Worm (Caenorhabditis elegans) whole organism, late embryonic: Measurements from ENCODE around the gene clec-242.

Experiments
- C08G9.2 ChIP-seq: sonication (generic microtip); optimal IDR thresholded peaks from 2 replicates; lab custom pipeline; 2016; ENCODE audit warnings: mild to moderate bottlenecking, missing genetic modification characterization, moderate library complexity, missing compliant biosample characterization
- C38D4.7 ChIP-seq: fragments of 200-800 bp; sonication (Bioruptor generic); optimal IDR thresholded peaks from 2 replicates; lab custom pipeline; 2018; ENCODE audit warnings: mild to moderate bottlenecking, missing genetic modification characterization, moderate library complexity, missing compliant biosample characterization
- F13H6.1 ChIP-seq: sonication (generic microtip); optimal IDR thresholded peaks from 2 replicates; lab custom pipeline; 2016; ENCODE audit warnings: missing genetic modification characterization, missing compliant biosample characterization
- K09A11.1 ChIP-seq: sonication (generic microtip); optimal IDR thresholded peaks from 2 replicates; lab custom pipeline; 2017; ENCODE audit warnings: antibody characterized with exemption, mild to moderate bottlenecking, missing genetic modification characterization, missing compliant biosample characterization; ENCODE audit not compliant: insufficient read depth
- Y22D7AL.16 ChIP-seq: sonication (generic microtip); optimal IDR thresholded peaks from 2 replicates; lab custom pipeline; 2016; ENCODE audit warnings: missing genetic modification characterization, missing compliant biosample characterization
- ahr-1 ChIP-seq: sonication (generic microtip); optimal IDR thresholded peaks from 2 replicates; lab custom pipeline; 2016; ENCODE audit warnings: missing genetic modification characterization, missing compliant biosample characterization
- ceh-18 ChIP-seq: sonication (generic microtip); optimal IDR thresholded peaks from 2 replicates; lab custom pipeline; 2016; ENCODE audit warnings: missing genetic modification characterization, missing compliant biosample characterization
- ceh-22 ChIP-seq: sonication (generic microtip); optimal IDR thresholded peaks from 2 replicates; lab custom pipeline; 2017; ENCODE audit warnings: missing biosample characterization, missing genetic modification characterization
- ceh-34 ChIP-seq: sonication (generic microtip); optimal IDR thresholded peaks from 2 replicates; lab custom pipeline; 2016; ENCODE audit warnings: mild to moderate bottlenecking, missing genetic modification characterization, missing compliant biosample characterization
- ceh-45 ChIP-seq: fragments of 200-800 bp; sonication (Bioruptor generic); IDR thresholded peaks from 2 replicates; pipeline ENCODE4 v1.3.6; 2022; ENCODE audit warnings: missing genetic modification reagents, missing genetic modification characterization, missing compliant biosample characterization
- ceh-6 ChIP-seq: fragments of 200-800 bp; sonication (Bioruptor generic); optimal IDR thresholded peaks from 2 replicates; lab custom pipeline; 2018; ENCODE audit warnings: mild to moderate bottlenecking, missing genetic modification characterization, missing compliant biosample characterization
- ceh-9 ChIP-seq: sonication (generic microtip); optimal IDR thresholded peaks from 2 replicates; lab custom pipeline; 2016; ENCODE audit warnings: mild to moderate bottlenecking, missing genetic modification characterization, inconsistent platforms, missing compliant biosample characterization
- dmd-4 ChIP-seq: sonication (generic microtip); optimal IDR thresholded peaks from 2 replicates; lab custom pipeline; 2016; ENCODE audit warnings: borderline replicate concordance, missing genetic modification characterization, missing compliant biosample characterization
- dve-1 ChIP-seq: sonication (generic microtip); optimal IDR thresholded peaks from 2 replicates; lab custom pipeline; 2017; ENCODE audit warnings: antibody characterized with exemption, mild to moderate bottlenecking, missing genetic modification characterization, missing compliant biosample characterization
- elt-4 ChIP-seq: sonication (generic microtip); optimal IDR thresholded peaks from 2 replicates; lab custom pipeline; 2016; ENCODE audit warnings: missing genetic modification characterization, missing compliant biosample characterization
- ets-4 ChIP-seq: sonication (generic microtip); optimal IDR thresholded peaks from 2 replicates; lab custom pipeline; 2016; ENCODE audit warnings: missing genetic modification characterization, missing compliant biosample characterization
- eyg-1 ChIP-seq: sonication (generic microtip); optimal IDR thresholded peaks from 2 replicates; lab custom pipeline; 2016; ENCODE audit warnings: missing genotype, missing genetic modification characterization, missing compliant biosample characterization
- fax-1 ChIP-seq: sonication (generic microtip); optimal IDR thresholded peaks from 2 replicates; lab custom pipeline; 2016; ENCODE audit warnings: missing genotype, missing genetic modification characterization, missing compliant biosample characterization
- fkh-10 ChIP-seq: fragments of 150-350 bp; optimal IDR thresholded peaks from 2 replicates; lab custom pipeline; 2014; ENCODE audit warnings: missing biosample characterization, missing genetic modification reagents, missing genetic modification characterization
- hlh-15 ChIP-seq: sonication (generic microtip); optimal IDR thresholded peaks from 2 replicates; lab custom pipeline; 2016; ENCODE audit warnings: missing genetic modification characterization, missing compliant biosample characterization
- hlh-30 ChIP-seq: sonication (generic microtip); optimal IDR thresholded peaks from 2 replicates; lab custom pipeline; 2017; ENCODE audit warnings: antibody characterized with exemption, missing genetic modification characterization, missing compliant biosample characterization; ENCODE audit not compliant: insufficient read depth
- hlh-8 ChIP-seq: sonication (generic microtip); optimal IDR thresholded peaks from 2 replicates; lab custom pipeline; 2016; ENCODE audit warnings: missing genotype, missing genetic modification characterization, missing compliant biosample characterization
- lim-6 ChIP-seq: sonication (generic microtip); optimal IDR thresholded peaks from 2 replicates; lab custom pipeline; 2016; ENCODE audit warnings: missing genetic modification characterization, missing compliant biosample characterization
- lin-11 ChIP-seq: fragments of 200-800 bp; sonication (Bioruptor generic); optimal IDR thresholded peaks from 2 replicates; lab custom pipeline; 2018; ENCODE audit warnings: mild to moderate bottlenecking, missing genetic modification characterization, missing compliant biosample characterization
- madf-2 ChIP-seq: sonication (generic microtip); optimal IDR thresholded peaks from 2 replicates; lab custom pipeline; 2017; ENCODE audit warnings: missing genetic modification characterization, missing compliant biosample characterization
- nfya-1 ChIP-seq: sonication (generic microtip); optimal IDR thresholded peaks from 2 replicates; lab custom pipeline; 2017; ENCODE audit warnings: missing genetic modification characterization, mild to moderate bottlenecking, missing compliant biosample characterization, antibody characterized with exemption, moderate library complexity
- npax-4 ChIP-seq: sonication (generic microtip); optimal IDR thresholded peaks from 2 replicates; lab custom pipeline; 2016; ENCODE audit warnings: missing genetic modification characterization, missing compliant biosample characterization
- odd-2 ChIP-seq: sonication (generic microtip); optimal IDR thresholded peaks from 2 replicates; lab custom pipeline; 2017; ENCODE audit warnings: antibody characterized with exemption, mild to moderate bottlenecking, missing genetic modification characterization, missing compliant biosample characterization
- pag-3 ChIP-seq: sonication (generic microtip); optimal IDR thresholded peaks from 2 replicates; lab custom pipeline; 2016; ENCODE audit warnings: missing compliant biosample characterization, missing genetic modification characterization, borderline replicate concordance
- pax-1 ChIP-seq: fragments of 150-350 bp; optimal IDR thresholded peaks from 2 replicates; lab custom pipeline; 2014; ENCODE audit warnings: missing biosample characterization, missing genetic modification characterization
- pha-2 ChIP-seq: sonication (generic microtip); optimal IDR thresholded peaks from 2 replicates; lab custom pipeline; 2017; ENCODE audit warnings: mild to moderate bottlenecking, missing genetic modification characterization, missing compliant biosample characterization
- pha-4 ChIP-seq: fragments of 150-350 bp; optimal IDR thresholded peaks from 2 replicates; lab custom pipeline; 2018; ENCODE audit warnings: missing biosample characterization, missing genetic modification reagents, missing genetic modification characterization
- pqm-1 ChIP-seq: sonication (generic microtip); optimal IDR thresholded peaks from 2 replicates; lab custom pipeline; 2016; ENCODE audit warnings: missing genetic modification characterization, missing compliant biosample characterization
- pros-1 ChIP-seq: fragments of 150-350 bp; optimal IDR thresholded peaks from 2 replicates; lab custom pipeline; 2014; ENCODE audit warnings: missing biosample characterization, missing genetic modification reagents, missing genetic modification characterization
- ref-2 ChIP-seq: sonication (generic microtip); optimal IDR thresholded peaks from 2 replicates; lab custom pipeline; 2016; ENCODE audit warnings: missing genetic modification characterization, missing compliant biosample characterization
- sdc-2 ChIP-seq: sonication (generic microtip); optimal IDR thresholded peaks from 2 replicates; lab custom pipeline; 2016; ENCODE audit warnings: missing genotype, missing genetic modification characterization, missing compliant biosample characterization
- syd-9 ChIP-seq: sonication (generic microtip); optimal IDR thresholded peaks from 2 replicates; lab custom pipeline; 2016; ENCODE audit warnings: mild to moderate bottlenecking, missing genetic modification characterization, moderate library complexity, missing compliant biosample characterization
- ttx-3 ChIP-seq: sonication (generic microtip); optimal IDR thresholded peaks from 2 replicates; lab custom pipeline; 2016; ENCODE audit warnings: missing genetic modification reagents, missing genetic modification characterization, missing compliant biosample characterization
- unc-55 ChIP-seq: sonication (generic microtip); optimal IDR thresholded peaks from 2 replicates; lab custom pipeline; 2017; ENCODE audit warnings: missing biosample characterization, missing genetic modification reagents, missing genetic modification characterization
- unc-86 ChIP-seq: sonication (generic microtip); optimal IDR thresholded peaks from 2 replicates; lab custom pipeline; 2016; ENCODE audit warnings: missing genetic modification characterization, missing compliant biosample characterization
- ztf-16 ChIP-seq: sonication (generic microtip); optimal IDR thresholded peaks from 2 replicates; lab custom pipeline; 2017; ENCODE audit warnings: missing genetic modification characterization, missing compliant biosample characterization

The clec-242 gene

ce11 chrV:17220345-17220744 lies 25.0 kb downstream of the clec-242 start, which contains the start of gene srh-109:
srh-109 (minus strand) TSS chrV:17220445.
- no peak for TF ChIP-seq pros-1 (tag; lab: Kevin White, UChicago)
- TF ChIP-seq C08G9.2 (tag; lab: Kevin White, UChicago): no peak
- TF ChIP-seq fkh-10 (GFP tag; lab: Kevin White, UChicago): no peak
- no peak for TF ChIP-seq odd-2 (tag; lab: Kevin White, UChicago)
- TF ChIP-seq ttx-3 (tag; lab: Kevin White, UChicago): no peak
- TF ChIP-seq ahr-1 (tag; lab: Kevin White, UChicago): no peak
- no peak for TF ChIP-seq fax-1 (tag; lab: Kevin White, UChicago)
- no peak for TF ChIP-seq hlh-15 (tag; lab: Kevin White, UChicago)
- TF ChIP-seq unc-86 (tag; lab: Kevin White, UChicago): no peak
- TF ChIP-seq pax-1 (tag; lab: Kevin White, UChicago): no peak
- no peak for TF ChIP-seq eyg-1 (tag; lab: Kevin White, UChicago)
- no peak for TF ChIP-seq hlh-8
- no peak for TF ChIP-seq syd-9 (tag; lab: Kevin White, UChicago)
- TF ChIP-seq ztf-16 (tag; lab: Kevin White, UChicago): no peak
- TF ChIP-seq, all 69 proteins: peak for 0

- no peak for TF ChIP-seq lin-11 (tag; lab: Kevin White, UChicago)
- no peak for TF ChIP-seq Y22D7AL.16 (tag; lab: Kevin White, UChicago)
- no peak for TF ChIP-seq hlh-30 (tag; lab: Kevin White, UChicago)
- no peak for TF ChIP-seq ceh-22 (tag; lab: Kevin White, UChicago)
These were observed 27.6 kb downstream of the clec-242 start, which contains the start of gene srbc-62 for ce11 chrV:17217690-17218089. srbc-62 (plus strand) TSS chrV:17217990.

- no peak for TF ChIP-seq ttx-3 (tag; lab: Kevin White, UChicago)
- no peak for TF ChIP-seq pag-3 (tag; lab: Kevin White, UChicago)
- TF ChIP-seq C38D4.7 (GFP tag; lab: Kevin White, UChicago): no peak
- no peak for TF ChIP-seq eyg-1 (tag; lab: Kevin White, UChicago)
- no peak for TF ChIP-seq elt-4 (tag; lab: Kevin White, UChicago)
- TF ChIP-seq ceh-6 (GFP tag; lab: Kevin White, UChicago): no peak
- TF ChIP-seq K09A11.1: no peak
- TF ChIP-seq ceh-18 (tag; lab: Kevin White, UChicago): no peak
- TF ChIP-seq dve-1: no peak
- TF ChIP-seq ahr-1 (tag; lab: Kevin White, UChicago): no peak
- no peak for TF ChIP-seq fkh-10 (GFP tag; lab: Kevin White, UChicago)
- no peak for TF ChIP-seq nfya-1 (tag; lab: Kevin White, UChicago)
- no peak for TF ChIP-seq F13H6.1
- TF ChIP-seq ceh-9 (tag; lab: Kevin White, UChicago): no peak
- TF ChIP-seq dmd-4 (tag; lab: Kevin White, UChicago): no peak
- TF ChIP-seq ceh-34 (tag; lab: Kevin White, UChicago): no peak
- no peak for TF ChIP-seq ets-4 (tag; lab: Kevin White, UChicago)
These were observed 29.7 kb downstream of the clec-242 start for ce11 chrV:17215602-17216001.

- TF ChIP-seq pha-2 (tag; lab: Kevin White, UChicago): no peak
- TF ChIP-seq pag-3 (tag; lab: Kevin White, UChicago): no peak
- TF ChIP-seq hlh-15 (tag; lab: Kevin White, UChicago): no peak
- TF ChIP-seq npax-4 (tag; lab: Kevin White, UChicago): no peak
- no peak for TF ChIP-seq ceh-34 (tag; lab: Kevin White, UChicago)
- TF ChIP-seq madf-2 (tag; lab: Kevin White, UChicago): no peak
- TF ChIP-seq ceh-45 (GFP tag; lab: Robert Waterston, UW): no peak
- TF ChIP-seq pha-4 (tag; lab: Kevin White, UChicago): no peak
- no peak for TF ChIP-seq fkh-10 (GFP tag; lab: Kevin White, UChicago)
- no peak for TF ChIP-seq ceh-6 (GFP tag; lab: Kevin White, UChicago)
- no peak for TF ChIP-seq lim-6 (tag; lab: Kevin White, UChicago)
- TF ChIP-seq sdc-2 (tag; lab: Kevin White, UChicago): no peak
- no peak for TF ChIP-seq unc-55 (GFP tag; lab: Kevin White, UChicago)
- TF ChIP-seq ceh-9 (tag; lab: Kevin White, UChicago): no peak
- no peak for TF ChIP-seq elt-4 (tag; lab: Kevin White, UChicago)
- no peak for TF ChIP-seq pqm-1
- TF ChIP-seq ref-2 (tag; lab: Kevin White, UChicago): no peak
- no peak for TF ChIP-seq pax-1 (tag; lab: Kevin White, UChicago)
These were observed 32.6 kb downstream of the clec-242 start, which contains the start of gene srh-113 for ce11 chrV:17212743-17213142. srh-113 (plus strand) TSS chrV:17213043.
